Worm (Caenorhabditis elegans) whole organism, midembryonic: ENCODE data around the gene C45B2.8.
A peak's percentile ranks its signal among the peaks of the same experiment; 100 is the strongest.

Experiments used
- T22C8.4 ChIP-seq: fragments of 200-800 bp; sonication (Bioruptor generic); IDR thresholded peaks from 2 replicates; pipeline ENCODE4 v1.3.6; 2022; ENCODE audit warnings: missing genetic modification characterization, missing compliant biosample characterization
- cog-1 ChIP-seq: sonication (generic microtip); optimal IDR thresholded peaks from 2 replicates; lab custom pipeline; 2016; ENCODE audit warnings: missing genetic modification characterization, missing compliant biosample characterization
- flt-1 ChIP-seq: fragments of 200-800 bp; sonication (Bioruptor generic); IDR thresholded peaks from 2 replicates; pipeline ENCODE4 v1.3.6; 2022; ENCODE audit warnings: missing genetic modification characterization, missing compliant biosample characterization
- klf-2 ChIP-seq: fragments of 200-800 bp; sonication (Bioruptor generic); conservative IDR thresholded peaks from 2 replicates; pipeline ENCODE4 v1.3.6; 2022; ENCODE audit warnings: missing genetic modification reagents, missing genetic modification characterization, missing compliant biosample characterization
- med-1 ChIP-seq: sonication (generic microtip); optimal IDR thresholded peaks from 2 replicates; lab custom pipeline; 2017; ENCODE audit warnings: missing genetic modification characterization, mild to moderate bottlenecking, missing compliant biosample characterization, antibody characterized with exemption, missing genetic modification reagents; ENCODE audit not compliant: insufficient read depth
- ref-1 ChIP-seq: fragments of 200-800 bp; sonication (Bioruptor generic); conservative IDR thresholded peaks from 2 replicates; pipeline ENCODE4 v1.3.6; 2022; ENCODE audit warnings: missing genetic modification reagents, missing genetic modification characterization, missing compliant biosample characterization
- tab-1 ChIP-seq: fragments of 200-800 bp; sonication (Bioruptor generic); IDR thresholded peaks from 2 replicates; pipeline ENCODE4 v1.3.6; 2022; ENCODE audit warnings: missing genetic modification characterization, missing compliant biosample characterization
- ztf-23 ChIP-seq: fragments of 200-800 bp; sonication (Bioruptor generic); IDR thresholded peaks from 2 replicates; pipeline ENCODE4 v1.3.6; 2022; ENCODE audit warnings: missing genetic modification reagents, missing genetic modification characterization, missing compliant biosample characterization
- ztf-29 ChIP-seq: fragments of 200-800 bp; sonication (Bioruptor generic); IDR thresholded peaks from 2 replicates; pipeline ENCODE4 v1.3.6; 2022; ENCODE audit warnings: missing genetic modification reagents, missing genetic modification characterization, missing compliant biosample characterization

DNA sequence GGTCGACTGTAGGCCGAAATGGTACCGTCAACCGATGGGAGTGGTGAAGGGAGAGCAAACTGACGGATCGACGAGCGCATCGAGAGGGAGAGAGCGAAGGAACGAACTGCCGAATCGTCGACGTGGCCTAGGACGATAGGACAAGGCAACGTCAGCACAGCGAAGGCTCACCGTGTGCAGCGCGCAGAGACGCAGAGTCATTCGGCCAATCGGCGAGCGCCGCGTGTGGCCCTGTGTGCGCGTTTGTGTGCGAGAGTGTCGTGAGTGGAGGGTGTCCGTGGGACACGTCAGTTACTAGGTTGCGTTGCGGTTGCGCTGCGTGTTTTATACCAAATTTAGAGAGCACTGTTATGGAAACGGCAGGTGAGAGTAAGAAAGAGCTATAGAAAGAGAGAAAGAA is 4.2 kb downstream of the C45B2.8 start, which contains the start of gene hsp-3:
- TF ChIP-seq flt-1 (GFP tag; lab: Robert Waterston, UW) (peak; percentile 91), tab-1 (0 out of 2 replicates have a peak, but pooled peaks have one; percentile 14), ztf-23 (GFP tag; lab: Robert Waterston, UW) (peak; percentile 70; the same call in 1 of the 2 replicates), ztf-29 (GFP tag; lab: Robert Waterston, UW) (no peak), T22C8.4 (GFP tag; lab: Robert Waterston, UW) (no peak), klf-2 (no peak), cog-1 (peak; percentile 82), ref-1 (GFP tag; lab: Robert Waterston, UW) (no peak), med-1 (no peak)
